Fruit fly (Drosophila melanogaster) whole organism, embryonic: ENCODE measurements around the gene T48.

Experiments
- Adf1 ChIP-seq: fragments of 200-800 bp; sonication (Bioruptor generic); IDR thresholded peaks from 2 replicates; pipeline ENCODE4 v1.3.6; 2022; ENCODE audit warnings: missing biosample characterization, missing genetic modification characterization
- CG11085 ChIP-seq: fragments of 200-800 bp; sonication (Bioruptor generic); IDR thresholded peaks from 2 replicates; pipeline ENCODE4 v1.3.6; 2022; ENCODE audit warnings: missing biosample characterization, missing genetic modification characterization
- CG11398 ChIP-seq: fragments of 200-800 bp; sonication (Bioruptor generic); optimal IDR thresholded peaks from 2 replicates; lab custom pipeline; 2016; ENCODE audit warnings: missing biosample characterization, missing genetic modification characterization
- CG11696 ChIP-seq: fragments of 200-800 bp; sonication (Bioruptor generic); IDR thresholded peaks from 2 replicates; pipeline ENCODE4 v1.3.6; 2022; ENCODE audit warnings: missing biosample characterization, missing genetic modification characterization
- CG15479 ChIP-seq: fragments of 200-800 bp; sonication (Bioruptor generic); optimal IDR thresholded peaks from 3 replicates; lab custom pipeline; 2019; ENCODE audit warnings: missing biosample characterization, mild to moderate bottlenecking, missing genetic modification characterization, moderate library complexity
- CG15601 ChIP-seq: fragments of 200-800 bp; sonication (Bioruptor generic); optimal IDR thresholded peaks from 3 replicates; lab custom pipeline; 2019; ENCODE audit warnings: missing biosample characterization, mild to moderate bottlenecking, missing genetic modification characterization, moderate library complexity
- CG17186 ChIP-seq: fragments of 200-800 bp; sonication (Bioruptor generic); optimal IDR thresholded peaks from 3 replicates; lab custom pipeline; 2017; ENCODE audit warnings: missing biosample characterization, missing genetic modification reagents, missing genetic modification characterization
- CG32772 ChIP-seq: fragments of 200-800 bp; sonication (Bioruptor generic); IDR thresholded peaks from 2 replicates; pipeline ENCODE4 v1.3.6; 2022; ENCODE audit warnings: missing biosample characterization, missing genetic modification characterization
- CG4707 ChIP-seq: fragments of 200-800 bp; sonication (Bioruptor generic); optimal IDR thresholded peaks from 2 replicates; lab custom pipeline; 2018; ENCODE audit warnings: missing biosample characterization, mild to moderate bottlenecking, missing genetic modification characterization, moderate library complexity
- CG4730 ChIP-seq: fragments of 200-800 bp; sonication (Bioruptor generic); IDR thresholded peaks from 2 replicates; pipeline ENCODE4 v1.3.6; 2022; ENCODE audit warnings: missing biosample characterization, missing genetic modification characterization
- CG4820 ChIP-seq: fragments of 200-800 bp; sonication (Bioruptor generic); optimal IDR thresholded peaks from 3 replicates; lab custom pipeline; 2016; ENCODE audit warnings: missing biosample characterization, missing genetic modification characterization
- CG4854 ChIP-seq: fragments of 200-800 bp; sonication (Bioruptor generic); optimal IDR thresholded peaks from 2 replicates; lab custom pipeline; 2016; ENCODE audit warnings: missing biosample characterization, missing genetic modification characterization, inconsistent platforms
- CG6765 ChIP-seq: fragments of 200-800 bp; sonication (Bioruptor generic); optimal IDR thresholded peaks from 3 replicates; lab custom pipeline; 2017; ENCODE audit warnings: missing biosample characterization, mild to moderate bottlenecking, missing genetic modification characterization
- CG7987 ChIP-seq: fragments of 200-800 bp; sonication (Bioruptor generic); optimal IDR thresholded peaks from 2 replicates; lab custom pipeline; 2018; ENCODE audit warnings: missing biosample characterization, mild to moderate bottlenecking, missing genetic modification characterization, moderate library complexity
- CG8290 ChIP-seq, 3 experiments: fragments of 200-800 bp; sonication (Bioruptor generic); optimal IDR thresholded peaks; 2 replicates each; lab custom pipeline; 2016 to 2019; ENCODE audit warnings: missing biosample characterization in 3 of 3, missing genetic modification characterization in 3 of 3, mild to moderate bottlenecking in 2 of 3, moderate library complexity in 1 of 3
- CG9876 ChIP-seq: fragments of 200-800 bp; sonication (Bioruptor generic); optimal IDR thresholded peaks from 2 replicates; lab custom pipeline; 2016; ENCODE audit warnings: missing biosample characterization, missing genetic modification characterization
- D ChIP-seq, 2 experiments: fragments of 200-800 bp in 1 of 2; fragments of >200 bp in 1 of 2; sonication (Bioruptor generic) in 1 of 2; optimal IDR thresholded peaks; 2 replicates in 1 of 2; 3 replicates in 1 of 2; lab custom pipeline; 2017; ENCODE audit warnings: mild to moderate bottlenecking in 1 of 2, missing biosample characterization in 1 of 2, missing genetic modification characterization in 1 of 2, missing genetic modification reagents in 1 of 2
- Dref ChIP-seq: fragments of 200-800 bp; sonication (Bioruptor generic); IDR thresholded peaks from 2 replicates; pipeline ENCODE4 v1.3.6; 2022; ENCODE audit warnings: missing biosample characterization, missing genetic modification characterization
- Drgx ChIP-seq: fragments of 200-800 bp; sonication (Bioruptor generic); IDR thresholded peaks from 2 replicates; pipeline ENCODE4 v1.3.6; 2022; ENCODE audit warnings: missing biosample characterization, missing genetic modification characterization
- E2f1 ChIP-seq: fragments of 200-800 bp; sonication (Bioruptor generic); IDR thresholded peaks from 2 replicates; pipeline ENCODE4 v1.3.6; 2022; ENCODE audit warnings: missing biosample characterization, missing genetic modification characterization
- Fer3 ChIP-seq: fragments of 200-800 bp; sonication (Bioruptor generic); optimal IDR thresholded peaks from 2 replicates; lab custom pipeline; 2018; ENCODE audit warnings: missing biosample characterization, mild to moderate bottlenecking, missing genetic modification characterization, moderate library complexity
- Gsc ChIP-seq: fragments of 200-800 bp; sonication (Bioruptor generic); IDR thresholded peaks from 2 replicates; pipeline ENCODE4 v1.3.6; 2022; ENCODE audit warnings: missing biosample characterization, missing genetic modification characterization
- Hsf ChIP-seq: fragments of 200-800 bp; sonication (Bioruptor generic); optimal IDR thresholded peaks from 3 replicates; lab custom pipeline; 2016; ENCODE audit warnings: missing biosample characterization, missing genetic modification characterization
- Jarid2 ChIP-seq: fragments of 200-800 bp; sonication (Bioruptor generic); optimal IDR thresholded peaks from 3 replicates; lab custom pipeline; 2017; ENCODE audit warnings: mild to moderate bottlenecking, missing biosample characterization, missing genetic modification reagents, missing genetic modification characterization
- Lpt ChIP-seq: fragments of >200 bp; optimal IDR thresholded peaks from 2 replicates; lab custom pipeline; 2018; ENCODE audit warnings: missing biosample characterization, missing genetic modification characterization
- MBD-R2 ChIP-seq: fragments of 200-800 bp; sonication (Bioruptor generic); IDR thresholded peaks from 2 replicates; pipeline ENCODE4 v1.3.6; 2022; ENCODE audit warnings: missing biosample characterization, missing genetic modification characterization
- Myb ChIP-seq: fragments of 200-800 bp; sonication (Bioruptor generic); optimal IDR thresholded peaks from 2 replicates; lab custom pipeline; 2016; ENCODE audit warnings: missing biosample characterization, missing genetic modification characterization
- Ravus ChIP-seq: fragments of 200-800 bp; sonication (Bioruptor generic); IDR thresholded peaks from 2 replicates; pipeline ENCODE4 v1.3.6; 2022; ENCODE audit warnings: missing biosample characterization, missing genetic modification characterization
- Sry-β ChIP-seq: fragments of 200-800 bp; sonication (Bioruptor generic); optimal IDR thresholded peaks from 2 replicates; lab custom pipeline; 2018; ENCODE audit warnings: missing biosample characterization, mild to moderate bottlenecking, missing genetic modification characterization, moderate library complexity
- br ChIP-seq: fragments of >200 bp; optimal IDR thresholded peaks from 2 replicates; lab custom pipeline; 2017
- chm ChIP-seq: fragments of 200-800 bp; sonication (Bioruptor generic); IDR thresholded peaks from 2 replicates; pipeline ENCODE4 v1.3.6; 2022; ENCODE audit warnings: missing biosample characterization, missing genetic modification characterization
- ems ChIP-seq: fragments of 200-800 bp; sonication (Bioruptor generic); optimal IDR thresholded peaks from 3 replicates; lab custom pipeline; 2016; ENCODE audit warnings: missing biosample characterization, missing genetic modification characterization
- gro ChIP-seq: fragments of 200-800 bp; sonication (Bioruptor generic); optimal IDR thresholded peaks from 2 replicates; lab custom pipeline; 2016; ENCODE audit warnings: missing biosample characterization, missing genetic modification characterization
- gsb-n ChIP-seq: fragments of 200-800 bp; sonication (Bioruptor generic); optimal IDR thresholded peaks from 3 replicates; lab custom pipeline; 2018; ENCODE audit warnings: missing biosample characterization, mild to moderate bottlenecking, missing genetic modification characterization
- ham ChIP-seq: fragments of 200-800 bp; sonication (Bioruptor generic); IDR thresholded peaks from 2 replicates; pipeline ENCODE4 v1.3.6; 2022; ENCODE audit warnings: missing biosample characterization, missing genetic modification characterization
- hb ChIP-seq: fragments of 200-800 bp; sonication (Bioruptor generic); IDR thresholded peaks from 3 replicates; pipeline ENCODE4 v1.3.6; 2022; ENCODE audit warnings: missing biosample characterization, missing genetic modification characterization; ENCODE audit not compliant: partially characterized antibody
- jumu ChIP-seq: fragments of 200-800 bp; sonication (Bioruptor generic); optimal IDR thresholded peaks from 3 replicates; lab custom pipeline; 2016; ENCODE audit warnings: missing biosample characterization, missing genetic modification characterization
- maf-S ChIP-seq: fragments of 200-800 bp; sonication (Bioruptor generic); optimal IDR thresholded peaks from 2 replicates; lab custom pipeline; 2016; ENCODE audit warnings: missing biosample characterization, missing genetic modification characterization
- nerfin-2 ChIP-seq: fragments of 200-800 bp; sonication (Bioruptor generic); IDR thresholded peaks from 2 replicates; pipeline ENCODE4 v1.3.6; 2022; ENCODE audit warnings: missing biosample characterization, missing genetic modification characterization; ENCODE audit not compliant: partially characterized antibody
- p53 ChIP-seq: fragments of 200-800 bp; sonication (Bioruptor generic); optimal IDR thresholded peaks from 2 replicates; lab custom pipeline; 2016; ENCODE audit warnings: missing biosample characterization, missing genetic modification characterization
- peb ChIP-seq: fragments of 200-800 bp; sonication (Bioruptor generic); IDR thresholded peaks from 2 replicates; pipeline ENCODE4 v1.3.6; 2022; ENCODE audit warnings: missing biosample characterization, missing genetic modification characterization
- pho ChIP-seq: fragments of 200-800 bp; sonication (Bioruptor generic); optimal IDR thresholded peaks from 2 replicates; lab custom pipeline; 2016; ENCODE audit warnings: missing biosample characterization, missing genetic modification characterization
- pzg ChIP-seq: fragments of 200-800 bp; sonication (Bioruptor generic); optimal IDR thresholded peaks from 3 replicates; lab custom pipeline; 2018; ENCODE audit warnings: missing biosample characterization, mild to moderate bottlenecking, missing genetic modification characterization, moderate library complexity
- row ChIP-seq: fragments of 200-800 bp; sonication (Bioruptor generic); IDR thresholded peaks from 3 replicates; pipeline ENCODE4 v1.3.6; 2022; ENCODE audit warnings: missing biosample characterization, missing genetic modification characterization
- sob ChIP-seq: fragments of 200-800 bp; sonication (Bioruptor generic); IDR thresholded peaks from 2 replicates; pipeline ENCODE4 v1.3.6; 2022; ENCODE audit warnings: missing biosample characterization, missing genetic modification characterization
- tna ChIP-seq: fragments of 200-800 bp; sonication (Bioruptor generic); IDR thresholded peaks from 2 replicates; pipeline ENCODE4 v1.3.6; 2022; ENCODE audit warnings: missing biosample characterization, missing genetic modification characterization; ENCODE audit not compliant: partially characterized antibody
- unpg ChIP-seq: fragments of 200-800 bp; sonication (Bioruptor generic); optimal IDR thresholded peaks from 3 replicates; lab custom pipeline; 2018; ENCODE audit warnings: missing biosample characterization, mild to moderate bottlenecking, missing genetic modification characterization, moderate library complexity
- wor ChIP-seq: fragments of 200-800 bp; sonication (Bioruptor generic); IDR thresholded peaks from 2 replicates; pipeline ENCODE4 v1.3.6; 2022; ENCODE audit warnings: missing biosample characterization, missing genetic modification characterization

Gene T48

dm6 chr3R:26866577-26867456 lies 14.7 kb upstream of the T48 start, which contains the start of the genes ball and His2Av (continued):
- TF ChIP-seq CG11398 (GFP tag; lab: Kevin White, UChicago), result peak; percentile 79
- TF ChIP-seq Lpt (GFP tag; lab: Kevin White, UChicago), result no peak
- peak; percentile 68 for TF ChIP-seq gsb-n
- peak; percentile 76 for TF ChIP-seq Adf1
- peak; percentile 94 for TF ChIP-seq jumu
- TF ChIP-seq Ravus (GFP tag; lab: Robert Waterston, UW), result peak; percentile 36; the same call in 1 of the 2 replicates
- no peak for TF ChIP-seq Gsc
- peak; percentile 43 for TF ChIP-seq CG7987 (GFP tag; lab: Kevin White, UChicago)
- TF ChIP-seq row (GFP tag; lab: Robert Waterston, UW), result peak; percentile 93
- no peak for TF ChIP-seq Sry-β (GFP tag; lab: Kevin White, UChicago)
- peak; percentile 81 for TF ChIP-seq CG4820 (GFP tag; lab: Kevin White, UChicago)
- TF ChIP-seq hb, result peak; percentile 89
- peak; percentile 83 for TF ChIP-seq CG32772 (GFP tag; lab: Robert Waterston, UW)
- TF ChIP-seq CG6765 (GFP tag; lab: Kevin White, UChicago), result peak; percentile 42
- TF ChIP-seq unpg (GFP tag; lab: Kevin White, UChicago), result peak; percentile 83
- peak; percentile 47 for TF ChIP-seq Jarid2 (GFP tag; lab: Kevin White, UChicago)
- TF ChIP-seq chm (GFP tag; lab: Robert Waterston, UW), result peak; percentile 83
- peak; percentile 38; the same call in 1 of the 2 replicates for TF ChIP-seq wor (GFP tag; lab: Robert Waterston, UW)
- no peak for TF ChIP-seq CG15479 (GFP tag; lab: Kevin White, UChicago)
- peak; percentile 94 for TF ChIP-seq pzg (GFP tag; lab: Kevin White, UChicago)
- no peak for TF ChIP-seq ham (GFP tag; lab: Robert Waterston, UW)
- peak; percentile 68 for TF ChIP-seq Fer3 (tag; lab: Kevin White, UChicago)
- peak; percentile 72 for TF ChIP-seq CG4854 (GFP tag; lab: Kevin White, UChicago)
- 0 out of 2 replicates have a peak, but pooled peaks have one; percentile 27 for TF ChIP-seq CG11696 (GFP tag; lab: Robert Waterston, UW)
- peak; percentile 88 for TF ChIP-seq ems (GFP tag; lab: Kevin White, UChicago)
- TF ChIP-seq Dref, result peak; percentile 98
- peak; percentile 34; the same call in 1 of the 2 replicates for TF ChIP-seq peb (GFP tag; lab: Robert Waterston, UW)
- TF ChIP-seq CG4730, result peak; percentile 54; the same call in 1 of the 2 replicates
- peak; percentile 69 for TF ChIP-seq CG15601 (tag; lab: Kevin White, UChicago)
- TF ChIP-seq CG11085 (GFP tag; lab: Robert Waterston, UW), result peak; percentile 67
- TF ChIP-seq pho (GFP tag; lab: Kevin White, UChicago), result peak; percentile 91
- no peak for TF ChIP-seq br (lab: Kevin White, UChicago)
- peak; percentile 80 for TF ChIP-seq nerfin-2
- peak; percentile 81 for TF ChIP-seq sob
- TF ChIP-seq p53 (GFP tag; lab: Kevin White, UChicago), result peak; percentile 82
- peak; percentile 59 for TF ChIP-seq tna (GFP tag; lab: Robert Waterston, UW)
- TF ChIP-seq CG4707 (GFP tag; lab: Kevin White, UChicago), result peak; percentile 4
- TF ChIP-seq E2f1 (GFP tag; lab: Robert Waterston, UW), result peak; percentile 83
- peak; percentile 72 for TF ChIP-seq Drgx (GFP tag; lab: Robert Waterston, UW)
- TF ChIP-seq gro (GFP tag; lab: Kevin White, UChicago), result peak; percentile 79
- peak; percentile 98 for TF ChIP-seq MBD-R2
- TF ChIP-seq Hsf (GFP tag; lab: Kevin White, UChicago), result peak; percentile 91
- TF ChIP-seq Myb (GFP tag; lab: Kevin White, UChicago), result peak; percentile 82
- TF ChIP-seq maf-S (GFP tag; lab: Kevin White, UChicago), result peak; percentile 84
- TF ChIP-seq CG8290 (GFP tag; optimal IDR thresholded peaks at IDR 0.05; lab: Kevin White, UChicago), result peak; percentile 82
- peak; percentile 67 to 68 for TF ChIP-seq CG8290 (tag; optimal IDR thresholded peaks at IDR 0.05; lab: Kevin White, UChicago)
- peak; percentile 24 for TF ChIP-seq D (optimal IDR thresholded peaks at IDR 0.05; lab: Kevin White, UChicago)
- TF ChIP-seq D (GFP tag; optimal IDR thresholded peaks at IDR 0.05; lab: Kevin White, UChicago), result peak; percentile 51
- peak; percentile 66 for TF ChIP-seq CG9876 (GFP tag; lab: Kevin White, UChicago)
- peak; percentile 83 for TF ChIP-seq CG17186 (GFP tag; lab: Kevin White, UChicago)
